Fruit fly (Drosophila melanogaster) whole organism, pupa: ENCODE results near the gene santa-maria.

ENCODE experiments used
- Pif1B ChIP-seq: fragments of 200-800 bp; sonication (Bioruptor generic); optimal IDR thresholded peaks from 3 replicates; lab custom pipeline; 2016; ENCODE audit warnings: missing biosample characterization, missing genetic modification characterization
- Snoo ChIP-seq: fragments of 200-800 bp; sonication (Bioruptor generic); optimal IDR thresholded peaks from 3 replicates; lab custom pipeline; 2017; ENCODE audit warnings: missing biosample characterization, mild to moderate bottlenecking, missing genetic modification characterization, inconsistent platforms
- fd96Ca ChIP-seq: fragments of 200-800 bp; sonication (Bioruptor generic); IDR thresholded peaks from 3 replicates; pipeline ENCODE4 v1.3.6; 2022; ENCODE audit warnings: missing biosample characterization, missing genetic modification characterization
- rn ChIP-seq: fragments of 200-800 bp; sonication (Bioruptor generic); IDR thresholded peaks from 2 replicates; pipeline ENCODE4 v1.3.6; 2022; ENCODE audit warnings: missing biosample characterization, missing genetic modification characterization

- TF ChIP-seq fd96Ca (GFP tag; lab: Robert Waterston, UW), result no peak
- no peak for TF ChIP-seq Pif1B (GFP tag; lab: Kevin White, UChicago)
- TF ChIP-seq Snoo (tag; lab: Kevin White, UChicago), result no peak
- no peak for TF ChIP-seq rn (GFP tag; lab: Robert Waterston, UW)
These were observed 23.3 kb downstream of the santa-maria start for dm6 chr2L:7427786-7428137.
